Worm (Caenorhabditis elegans) whole organism, young adult: ENCODE results near the gene C16C8.10.

Experiments used
- B0019.2 ChIP-seq: fragments of 200-800 bp; sonication (Bioruptor generic); conservative IDR thresholded peaks from 2 replicates; pipeline ENCODE4 v1.3.6; 2022; ENCODE audit warnings: missing genetic modification reagents, missing genetic modification characterization, missing compliant biosample characterization
- F57A8.1 ChIP-seq: fragments of 200-800 bp; sonication (Bioruptor generic); optimal IDR thresholded peaks from 2 replicates; lab custom pipeline; 2018; ENCODE audit warnings: mild to moderate bottlenecking, missing genetic modification characterization, moderate library complexity, missing compliant biosample characterization
- bed-1 ChIP-seq: fragments of 200-800 bp; sonication (Bioruptor generic); IDR thresholded peaks from 2 replicates; pipeline ENCODE4 v1.3.6; 2022; ENCODE audit warnings: missing genetic modification reagents, missing genetic modification characterization, missing compliant biosample characterization
- hrde-1 ChIP-seq: sonication (generic microtip); optimal IDR thresholded peaks from 2 replicates; lab custom pipeline; 2016; ENCODE audit warnings: missing genetic modification characterization, mild to moderate bottlenecking, missing compliant biosample characterization, moderate library complexity, missing genotype, missing genetic modification reagents, borderline replicate concordance
- nfya-1 ChIP-seq: sonication (generic microtip); optimal IDR thresholded peaks from 2 replicates; lab custom pipeline; 2017; ENCODE audit warnings: antibody characterized with exemption, missing compliant biosample characterization, missing genetic modification characterization, borderline replicate concordance; ENCODE audit not compliant: insufficient read depth
- pha-4 ChIP-seq: fragments of 150-350 bp; sonication (generic microtip); optimal IDR thresholded peaks from 2 replicates; lab custom pipeline; 2014; ENCODE audit warnings: missing biosample characterization, missing genetic modification reagents, missing genetic modification characterization
- rec-8 ChIP-seq, 2 experiments: sonication (generic microtip); optimal IDR thresholded peaks; 2 replicates each; lab custom pipeline; 2016; ENCODE audit warnings: mild to moderate bottlenecking in 2 of 2, missing genetic modification characterization in 2 of 2, missing genetic modification reagents in 2 of 2, missing genotype in 2 of 2, missing biosample characterization in 1 of 2, missing compliant biosample characterization in 1 of 2, moderate library complexity in 1 of 2
- tbx-9 ChIP-seq: sonication (generic microtip); optimal IDR thresholded peaks from 2 replicates; lab custom pipeline; 2016; ENCODE audit warnings: borderline replicate concordance, missing genetic modification characterization, inconsistent platforms, missing compliant biosample characterization
- ztf-28 ChIP-seq: fragments of 200-800 bp; sonication (Bioruptor generic); IDR thresholded peaks from 2 replicates; pipeline ENCODE4 v1.3.6; 2022; ENCODE audit warnings: missing genetic modification reagents, missing genetic modification characterization, missing compliant biosample characterization

ce11 chrII:3447906-3448305, 16.6 kb downstream of the C16C8.10 start, which contains the start of gene C16C8.21:
- TF ChIP-seq rec-8 (tag; optimal IDR thresholded peaks at IDR 0.05; lab: Kevin White, UChicago) = no peak
- TF ChIP-seq tbx-9 (tag; lab: Kevin White, UChicago) = no peak
- TF ChIP-seq ztf-28 = no peak
- TF ChIP-seq pha-4 = no peak
- TF ChIP-seq bed-1 = no peak
- TF ChIP-seq F57A8.1 = no peak
- TF ChIP-seq B0019.2 (GFP tag; lab: Robert Waterston, UW) = no peak
- TF ChIP-seq nfya-1 (tag; lab: Kevin White, UChicago) = no peak
- no peak for TF ChIP-seq hrde-1
